Fruit fly (Drosophila melanogaster) S2 (cell line): ENCODE results near the gene TwdlD.

Experiments used
- CG8478 ChIP-seq: fragments of >200 bp; optimal IDR thresholded peaks from 2 replicates; lab custom pipeline; 2018
- CTCF ChIP-seq, 2 experiments: fragments of >200 bp; optimal IDR thresholded peaks; 2 replicates each; lab custom pipeline; 2018

DNA sequence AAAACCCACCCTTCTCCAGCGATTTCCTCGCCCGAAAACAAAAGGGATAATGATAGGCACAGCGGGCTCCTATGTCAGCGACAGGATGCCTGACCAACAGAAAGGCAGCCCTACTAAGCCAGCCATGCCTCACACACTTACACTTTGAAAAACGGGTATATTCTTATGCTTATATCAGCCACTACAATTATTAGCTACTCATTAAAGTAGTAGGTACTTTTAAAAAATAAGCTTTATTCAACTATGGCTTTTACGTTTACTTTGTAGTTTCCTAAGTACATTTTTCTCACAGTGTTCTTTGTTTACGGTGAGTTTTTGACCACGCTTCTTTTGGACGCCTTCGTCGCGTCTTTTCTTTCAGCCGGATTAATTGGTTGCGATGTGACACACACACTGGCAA is 50.4 kb downstream of the TwdlD start:
- TF ChIP-seq CG8478 (no peak), CTCF (optimal IDR thresholded peaks at IDR 0.05; lab: Kevin White, UChicago) (no peak)
